Fruit fly (Drosophila melanogaster) whole organism, embryonic: ENCODE results near the gene CG43638.

ENCODE experiments used
- Awh ChIP-seq: fragments of 200-800 bp; sonication (Bioruptor generic); IDR thresholded peaks from 2 replicates; pipeline ENCODE4, ENCODE4 v1.3.6; 2022; ENCODE audit warnings: missing biosample characterization, missing genetic modification characterization
- CG10147 ChIP-seq: fragments of 200-800 bp; sonication (Bioruptor generic); optimal IDR thresholded peaks from 2 replicates; lab custom pipeline; 2019; ENCODE audit warnings: missing biosample characterization, mild to moderate bottlenecking, missing genetic modification characterization, moderate library complexity
- CG10462 ChIP-seq: fragments of 200-800 bp; sonication (Bioruptor generic); optimal IDR thresholded peaks from 2 replicates; lab custom pipeline; 2016; ENCODE audit warnings: missing biosample characterization, missing genetic modification characterization
- CG10979 ChIP-seq: fragments of 200-800 bp; sonication (Bioruptor generic); optimal IDR thresholded peaks from 2 replicates; lab custom pipeline; 2018; ENCODE audit warnings: missing biosample characterization, mild to moderate bottlenecking, missing genetic modification characterization, moderate library complexity
- CG11560 ChIP-seq: fragments of 200-800 bp; sonication (Bioruptor generic); IDR thresholded peaks from 3 replicates; pipeline ENCODE4 v1.3.6; 2022; ENCODE audit warnings: missing biosample characterization, missing genetic modification characterization
- CG11723 ChIP-seq: fragments of 200-800 bp; sonication (Bioruptor generic); optimal IDR thresholded peaks from 2 replicates; lab custom pipeline; 2017; ENCODE audit warnings: missing biosample characterization, mild to moderate bottlenecking, missing genetic modification characterization
- CG12236 ChIP-seq: fragments of 200-800 bp; sonication (Bioruptor generic); optimal IDR thresholded peaks from 2 replicates; lab custom pipeline; 2016; ENCODE audit warnings: missing biosample characterization, missing genetic modification characterization
- CG1233 ChIP-seq: fragments of 200-800 bp; sonication (Bioruptor generic); optimal IDR thresholded peaks from 4 replicates; lab custom pipeline; 2018; ENCODE audit warnings: missing biosample characterization, mild to moderate bottlenecking, missing genetic modification characterization
- CG12659 ChIP-seq: fragments of 200-800 bp; sonication (Bioruptor generic); optimal IDR thresholded peaks from 3 replicates; lab custom pipeline; 2017; ENCODE audit warnings: mild to moderate bottlenecking, missing biosample characterization, missing genetic modification reagents, missing genetic modification characterization
- CG14860 ChIP-seq: fragments of 200-800 bp; sonication (Bioruptor generic); IDR thresholded peaks from 3 replicates; pipeline ENCODE4 v1.3.6; 2022; ENCODE audit warnings: missing biosample characterization, missing genetic modification characterization; ENCODE audit not compliant: partially characterized antibody
- CG1529 ChIP-seq: fragments of 200-800 bp; sonication (Bioruptor generic); optimal IDR thresholded peaks from 3 replicates; lab custom pipeline; 2018; ENCODE audit warnings: missing biosample characterization, missing genetic modification characterization
- CG16779 ChIP-seq: fragments of 200-800 bp; sonication (Bioruptor generic); IDR thresholded peaks from 2 replicates; pipeline ENCODE4 v1.3.6; 2022; ENCODE audit warnings: missing biosample characterization, missing genetic modification characterization
- CG33557 ChIP-seq: fragments of 200-800 bp; sonication (Bioruptor generic); optimal IDR thresholded peaks from 2 replicates; lab custom pipeline; 2019; ENCODE audit warnings: missing biosample characterization, mild to moderate bottlenecking, missing genetic modification characterization, moderate library complexity
- CG3995 ChIP-seq: fragments of 200-800 bp; sonication (Bioruptor generic); optimal IDR thresholded peaks from 3 replicates; lab custom pipeline; 2016; ENCODE audit warnings: missing biosample characterization, missing genetic modification characterization
- CG4328 ChIP-seq: fragments of 200-800 bp; sonication (Bioruptor generic); optimal IDR thresholded peaks from 3 replicates; lab custom pipeline; 2017; ENCODE audit warnings: missing biosample characterization, missing genetic modification reagents, missing genetic modification characterization
- CG4854 ChIP-seq: fragments of 200-800 bp; sonication (Bioruptor generic); optimal IDR thresholded peaks from 2 replicates; lab custom pipeline; 2016; ENCODE audit warnings: missing biosample characterization, missing genetic modification characterization, inconsistent platforms
- CG6272 ChIP-seq: fragments of 200-800 bp; sonication (Bioruptor generic); IDR thresholded peaks from 2 replicates; pipeline ENCODE4 v1.3.6; 2022; ENCODE audit warnings: missing biosample characterization, missing genetic modification characterization
- CG6689 ChIP-seq: fragments of 200-800 bp; sonication (Bioruptor generic); IDR thresholded peaks from 2 replicates; pipeline ENCODE4 v1.3.6; 2022; ENCODE audit warnings: missing biosample characterization, missing genetic modification characterization
- CG7786 ChIP-seq: fragments of 200-800 bp; sonication (Bioruptor generic); optimal IDR thresholded peaks from 2 replicates; lab custom pipeline; 2016; ENCODE audit warnings: missing biosample characterization, missing genetic modification characterization
- CG9215 ChIP-seq: fragments of 200-800 bp; sonication (Bioruptor generic); IDR thresholded peaks from 2 replicates; pipeline ENCODE4 v1.3.6; 2022; ENCODE audit warnings: missing biosample characterization, missing genetic modification characterization
- CHES-1-like ChIP-seq: fragments of 200-800 bp; sonication (Bioruptor generic); optimal IDR thresholded peaks from 2 replicates; lab custom pipeline; 2016; ENCODE audit warnings: missing biosample characterization, missing genetic modification characterization
- Chrac-16 ChIP-seq: fragments of 200-800 bp; sonication (Bioruptor generic); optimal IDR thresholded peaks from 3 replicates; lab custom pipeline; 2016; ENCODE audit warnings: missing biosample characterization, missing genetic modification characterization
- CrebB ChIP-seq: fragments of 200-800 bp; sonication (Bioruptor generic); optimal IDR thresholded peaks from 3 replicates; lab custom pipeline; 2018; ENCODE audit warnings: missing biosample characterization, mild to moderate bottlenecking, missing genetic modification characterization
- Dad ChIP-seq: fragments of 200-800 bp; sonication (Bioruptor generic); optimal IDR thresholded peaks from 3 replicates; lab custom pipeline; 2016; ENCODE audit warnings: missing biosample characterization, missing genetic modification characterization
- E2f2 ChIP-seq: fragments of 200-800 bp; sonication (Bioruptor generic); IDR thresholded peaks from 2 replicates; pipeline ENCODE4 v1.3.6; 2022; ENCODE audit warnings: missing biosample characterization, missing genetic modification characterization
- H2.0 ChIP-seq: fragments of 200-800 bp; sonication (Bioruptor generic); IDR thresholded peaks from 2 replicates; pipeline ENCODE4 v1.3.6; 2022; ENCODE audit warnings: missing biosample characterization, missing genetic modification characterization
- HLHmδ ChIP-seq: fragments of 200-800 bp; sonication (Bioruptor generic); optimal IDR thresholded peaks from 2 replicates; lab custom pipeline; 2018; ENCODE audit warnings: missing biosample characterization, mild to moderate bottlenecking, missing genetic modification characterization, moderate library complexity
- Lim3 ChIP-seq: fragments of 200-800 bp; sonication (Bioruptor generic); IDR thresholded peaks from 2 replicates; pipeline ENCODE4 v1.3.6; 2022; ENCODE audit warnings: missing biosample characterization, missing genetic modification characterization
- Lpt ChIP-seq: fragments of >200 bp; optimal IDR thresholded peaks from 2 replicates; lab custom pipeline; 2018; ENCODE audit warnings: missing biosample characterization, missing genetic modification characterization
- MTF-1 ChIP-seq: fragments of 200-800 bp; sonication (Bioruptor generic); optimal IDR thresholded peaks from 2 replicates; lab custom pipeline; 2018; ENCODE audit warnings: missing biosample characterization, mild to moderate bottlenecking, missing genetic modification characterization, borderline replicate concordance
- Max ChIP-seq: fragments of 200-800 bp; sonication (Bioruptor generic); optimal IDR thresholded peaks from 2 replicates; lab custom pipeline; 2016; ENCODE audit warnings: missing biosample characterization, mild to moderate bottlenecking, missing genetic modification characterization
- NC2β ChIP-seq: fragments of 200-800 bp; sonication (Bioruptor generic); optimal IDR thresholded peaks from 2 replicates; lab custom pipeline; 2016; ENCODE audit warnings: missing biosample characterization, missing genetic modification characterization
- chm ChIP-seq: fragments of 200-800 bp; sonication (Bioruptor generic); IDR thresholded peaks from 2 replicates; pipeline ENCODE4 v1.3.6; 2022; ENCODE audit warnings: missing biosample characterization, missing genetic modification characterization
- ci ChIP-seq: fragments of 200-800 bp; sonication (Bioruptor generic); IDR thresholded peaks from 3 replicates; pipeline ENCODE4 v1.3.6; 2022; ENCODE audit warnings: missing biosample characterization, missing genetic modification characterization
- cwo ChIP-seq: fragments of 200-800 bp; sonication (Bioruptor generic); optimal IDR thresholded peaks from 3 replicates; lab custom pipeline; 2017; ENCODE audit warnings: missing biosample characterization, missing genetic modification characterization, mild to moderate bottlenecking, moderate library complexity, missing genetic modification reagents
- dpn ChIP-seq, 2 experiments: fragments of 200-800 bp; sonication (Bioruptor generic); optimal IDR thresholded peaks; 3 replicates each; lab custom pipeline; 2016; ENCODE audit warnings: missing biosample characterization in 2 of 2, missing genetic modification characterization in 2 of 2
- ftz-f1 ChIP-seq: fragments of 200-800 bp; sonication (Bioruptor generic); optimal IDR thresholded peaks from 2 replicates; lab custom pipeline; 2016; ENCODE audit warnings: missing biosample characterization, missing genetic modification characterization
- gt ChIP-seq: fragments of 200-800 bp; sonication (Bioruptor generic); IDR thresholded peaks from 2 replicates; pipeline ENCODE4 v1.3.6; 2022; ENCODE audit warnings: missing biosample characterization, missing genetic modification characterization
- h ChIP-seq: fragments of >200 bp; optimal IDR thresholded peaks from 2 replicates; lab custom pipeline; 2017
- jigr1 ChIP-seq: fragments of 200-800 bp; sonication (Bioruptor generic); IDR thresholded peaks from 3 replicates; pipeline ENCODE4 v1.3.6; 2022; ENCODE audit warnings: missing biosample characterization, missing genetic modification characterization
- lab ChIP-seq: fragments of 200-800 bp; sonication (Bioruptor generic); optimal IDR thresholded peaks from 3 replicates; lab custom pipeline; 2017; ENCODE audit warnings: missing biosample characterization, missing genetic modification characterization, mild to moderate bottlenecking, moderate library complexity, missing genetic modification reagents
- lmd ChIP-seq: fragments of 200-800 bp; sonication (Bioruptor generic); IDR thresholded peaks from 2 replicates; pipeline ENCODE4 v1.3.6; 2022; ENCODE audit warnings: missing biosample characterization, missing genetic modification characterization
- onecut ChIP-seq: fragments of 200-800 bp; sonication (Bioruptor generic); IDR thresholded peaks from 2 replicates; pipeline ENCODE4 v1.3.6; 2022; ENCODE audit warnings: missing biosample characterization, missing genetic modification characterization
- prd ChIP-seq, 3 experiments: fragments of >200 bp in 2 of 3; fragments of 200-800 bp in 1 of 3; sonication (Bioruptor generic) in 1 of 3; optimal IDR thresholded peaks in 2 of 3; IDR thresholded peaks in 1 of 3; 2 replicates in 2 of 3; 3 replicates in 1 of 3; pipeline versions ENCODE4 v1.3.6 to Lab custom; 2017 to 2022; ENCODE audit warnings: missing biosample characterization in 1 of 3, missing genetic modification characterization in 1 of 3
- row ChIP-seq: fragments of 200-800 bp; sonication (Bioruptor generic); IDR thresholded peaks from 3 replicates; pipeline ENCODE4 v1.3.6; 2022; ENCODE audit warnings: missing biosample characterization, missing genetic modification characterization
- scrt ChIP-seq: fragments of 200-800 bp; sonication (Bioruptor generic); optimal IDR thresholded peaks from 2 replicates; lab custom pipeline; 2018; ENCODE audit warnings: missing biosample characterization, mild to moderate bottlenecking, missing genetic modification characterization, moderate library complexity
- sens-2 ChIP-seq: fragments of 200-800 bp; sonication (Bioruptor generic); IDR thresholded peaks from 2 replicates; pipeline ENCODE4 v1.3.6; 2022; ENCODE audit warnings: missing biosample characterization, missing genetic modification characterization
- sisA ChIP-seq: fragments of 200-800 bp; sonication (Bioruptor generic); IDR thresholded peaks from 2 replicates; pipeline ENCODE4 v1.3.6; 2022; ENCODE audit warnings: missing biosample characterization, missing genetic modification characterization
- sr ChIP-seq: fragments of 200-800 bp; sonication (Bioruptor generic); IDR thresholded peaks from 3 replicates; pipeline ENCODE4 v1.3.6; 2022; ENCODE audit warnings: missing biosample characterization, missing genetic modification characterization
- tio ChIP-seq: fragments of 200-800 bp; sonication (Bioruptor generic); optimal IDR thresholded peaks from 2 replicates; lab custom pipeline; 2017; ENCODE audit warnings: missing biosample characterization, missing genetic modification characterization, inconsistent platforms
- vfl ChIP-seq: fragments of 200-800 bp; sonication (Bioruptor generic); optimal IDR thresholded peaks from 2 replicates; lab custom pipeline; 2016; ENCODE audit warnings: missing biosample characterization, missing genetic modification characterization
- zen ChIP-seq: fragments of 200-800 bp; sonication (Bioruptor generic); optimal IDR thresholded peaks from 3 replicates; lab custom pipeline; 2018; ENCODE audit warnings: missing biosample characterization, mild to moderate bottlenecking, missing genetic modification characterization, moderate library complexity

Gene CG43638

DNA sequence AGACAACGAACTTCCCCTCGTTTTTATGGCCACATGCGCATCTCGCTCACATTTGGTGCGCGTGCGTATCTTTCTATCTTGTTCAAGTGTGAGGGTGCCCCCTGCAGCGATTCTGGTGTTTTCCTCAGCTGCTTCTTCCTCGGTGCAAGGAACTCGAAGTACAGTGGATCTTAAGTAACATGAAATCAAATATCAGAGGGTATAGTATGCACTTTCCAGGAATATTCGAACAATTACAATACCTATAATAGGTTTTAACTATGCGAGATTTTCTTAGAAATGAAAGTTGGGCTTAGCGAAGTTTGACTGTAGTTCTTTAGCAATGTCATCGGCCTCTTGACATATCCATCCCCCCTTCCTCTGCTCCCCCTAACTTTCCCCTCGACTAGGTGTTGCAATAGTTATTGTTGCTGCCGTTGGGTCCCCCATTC is 18.4 kb downstream of the CG43638 start (continued):
- TF ChIP-seq Lim3 (no peak), HLHmδ (GFP tag; lab: Kevin White, UChicago) (peak; percentile 78), H2.0 (GFP tag; lab: Robert Waterston, UW) (no peak), CG4854 (peak; percentile 3), CG11723 (GFP tag; lab: Kevin White, UChicago) (no peak), CG4328 (GFP tag; lab: Kevin White, UChicago) (peak; percentile 9), CG7786 (GFP tag; lab: Kevin White, UChicago) (peak; percentile 33), CG10147 (GFP tag; lab: Kevin White, UChicago) (no peak), MTF-1 (GFP tag; lab: Kevin White, UChicago) (no peak), CG16779 (GFP tag; lab: Robert Waterston, UW) (no peak), dpn (GFP tag; optimal IDR thresholded peaks at IDR 0.05; lab: Kevin White, UChicago) (peak in 1 of 2 experiments; percentile 61), gt (GFP tag; lab: Robert Waterston, UW) (peak; percentile 49; the same call in 1 of the 2 replicates), CG1529 (GFP tag; lab: Kevin White, UChicago) (peak; percentile 36), onecut (GFP tag; lab: Robert Waterston, UW) (peak; percentile 48), Dad (no peak), CG9215 (GFP tag; lab: Robert Waterston, UW) (no peak), CG1233 (GFP tag; lab: Kevin White, UChicago) (peak; percentile 0), sr (no peak), CG10979 (tag; lab: Kevin White, UChicago) (peak; percentile 74), CG12659 (no peak), Lpt (GFP tag; lab: Kevin White, UChicago) (no peak), tio (GFP tag; lab: Kevin White, UChicago) (no peak), CG14860 (no peak), jigr1 (no peak), CrebB (tag; lab: Kevin White, UChicago) (no peak), ci (GFP tag; lab: Robert Waterston, UW) (peak; percentile 78), vfl (no peak), NC2β (GFP tag; lab: Kevin White, UChicago) (peak; percentile 54), scrt (GFP tag; lab: Kevin White, UChicago) (no peak), row (peak; percentile 78), CG11560 (peak; percentile 76), cwo (no peak), CG3995 (GFP tag; lab: Kevin White, UChicago) (no peak), chm (GFP tag; lab: Robert Waterston, UW) (peak; percentile 70; the same call in 1 of the 2 replicates), CG6272 (GFP tag; lab: Robert Waterston, UW) (no peak), sisA (GFP tag; lab: Robert Waterston, UW) (peak; percentile 45; the same call in 1 of the 2 replicates), lab (GFP tag; lab: Kevin White, UChicago) (no peak), zen (tag; lab: Kevin White, UChicago) (peak; percentile 61), CG33557 (peak; percentile 80), E2f2 (GFP tag; lab: Robert Waterston, UW) (no peak; the same call in 1 of the 2 replicates), Chrac-16 (GFP tag; lab: Kevin White, UChicago) (peak; percentile 61), CHES-1-like (GFP tag; lab: Kevin White, UChicago) (peak; percentile 15), h (lab: Kevin White, UChicago) (no peak), CG6689 (GFP tag; lab: Robert Waterston, UW) (peak; percentile 64), CG10462 (no peak), ftz-f1 (GFP tag; lab: Kevin White, UChicago) (no peak), lmd (GFP tag; lab: Robert Waterston, UW) (peak; percentile 48; the same call in 1 of the 2 replicates), CG12236 (GFP tag; lab: Kevin White, UChicago) (peak; percentile 21), Max (no peak), Awh (GFP tag; lab: Robert Waterston, UW) (peak; percentile 68), sens-2 (GFP tag; lab: Robert Waterston, UW) (peak; percentile 49), prd (optimal IDR thresholded peaks at IDR 0.05; lab: Kevin White, UChicago) (no peak), prd (GFP tag; IDR thresholded peaks at IDR 0.05; lab: Robert Waterston, UW) (peak; percentile 86)
